Worm (Caenorhabditis elegans): ENCODE results near the gene F53B1.9.
A peak's percentile ranks its signal among the peaks of the same experiment; 100 is the strongest.

Gene F53B1.9

DNA sequence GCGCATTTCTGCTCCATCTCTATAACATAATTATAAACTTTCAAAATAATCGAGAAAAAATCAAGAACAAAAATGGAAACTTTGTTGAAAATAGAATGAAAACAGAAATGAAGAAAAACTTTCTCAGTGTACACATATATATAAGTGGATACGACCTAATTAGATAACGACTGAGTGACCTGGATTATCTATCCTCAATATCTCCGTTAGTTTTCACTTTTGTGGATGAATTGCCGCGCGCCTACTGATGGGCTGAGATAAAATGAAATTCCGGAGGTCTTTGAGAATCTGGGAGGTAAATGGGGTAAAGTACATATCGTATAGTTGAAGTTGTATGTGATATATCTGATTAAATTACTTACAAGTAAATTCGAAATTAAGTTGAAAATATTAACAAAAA is 14.0 kb upstream of the F53B1.9 start, which contains the start of gene dpy-3:
Gene dpy-3 (minus strand): TSS at position 19 of the 400 bp plus-strand sequence.
- TF ChIP-seq lir-3 (tag; optimal IDR thresholded peaks at IDR 0.05; ENCODE audit: poor library complexity) (no peak), aly-2 (tag; optimal IDR thresholded peaks at IDR 0.05) (no peak), nhr-90 (tag; optimal IDR thresholded peaks at IDR 0.05; ENCODE audit: poor library complexity) (no peak), nhr-237 (tag; optimal IDR thresholded peaks at IDR 0.05) (no peak), blmp-1 (tag; optimal IDR thresholded peaks at IDR 0.05) (peak; percentile 98), ceh-82 (tag; optimal IDR thresholded peaks at IDR 0.05) (no peak)

ce11 chrX:2144875-2145274 is 13.2 kb upstream of the F53B1.9 start:
- no peak for TF ChIP-seq nhr-47 (tag; optimal IDR thresholded peaks at IDR 0.05)
- TF ChIP-seq unc-30 (tag; optimal IDR thresholded peaks at IDR 0.05): no peak
- TF ChIP-seq nhr-237 (tag; optimal IDR thresholded peaks at IDR 0.05): no peak
- no peak for TF ChIP-seq xbp-1 (tag; optimal IDR thresholded peaks at IDR 0.05)
- TF ChIP-seq snu-23 (GFP tag; optimal IDR thresholded peaks at IDR 0.05): no peak
- no peak for TF ChIP-seq efl-1 (optimal IDR thresholded peaks at IDR 0.05)
- TF ChIP-seq efl-1 (GFP tag; optimal IDR thresholded peaks at IDR 0.05 in 1 of 2): no peak
- TF ChIP-seq unc-86 (tag; optimal IDR thresholded peaks at IDR 0.05): no peak
- no peak for TF ChIP-seq zip-4 (GFP tag; optimal IDR thresholded peaks at IDR 0.05)
- TF ChIP-seq Y116A8C.19 (tag; optimal IDR thresholded peaks at IDR 0.05; ENCODE audit: borderline replicate concordance): no peak
- no peak for TF ChIP-seq aly-2 (tag; optimal IDR thresholded peaks at IDR 0.05)
- no peak for TF ChIP-seq hpl-2 (GFP tag; optimal IDR thresholded peaks at IDR 0.05)
- no peak for TF ChIP-seq C16A3.4 (tag; optimal IDR thresholded peaks at IDR 0.05)
- no peak for TF ChIP-seq fkh-4 (tag; optimal IDR thresholded peaks at IDR 0.05; ENCODE audit: borderline replicate concordance)
- no peak for TF ChIP-seq zag-1 (tag; optimal IDR thresholded peaks at IDR 0.05)
- no peak for TF ChIP-seq vab-15 (tag; optimal IDR thresholded peaks at IDR 0.05)
- TF ChIP-seq mab-9 (GFP tag; IDR thresholded peaks at IDR 0.05): no peak
- TF ChIP-seq nhr-28 (tag; optimal IDR thresholded peaks at IDR 0.05): no peak

DNA sequence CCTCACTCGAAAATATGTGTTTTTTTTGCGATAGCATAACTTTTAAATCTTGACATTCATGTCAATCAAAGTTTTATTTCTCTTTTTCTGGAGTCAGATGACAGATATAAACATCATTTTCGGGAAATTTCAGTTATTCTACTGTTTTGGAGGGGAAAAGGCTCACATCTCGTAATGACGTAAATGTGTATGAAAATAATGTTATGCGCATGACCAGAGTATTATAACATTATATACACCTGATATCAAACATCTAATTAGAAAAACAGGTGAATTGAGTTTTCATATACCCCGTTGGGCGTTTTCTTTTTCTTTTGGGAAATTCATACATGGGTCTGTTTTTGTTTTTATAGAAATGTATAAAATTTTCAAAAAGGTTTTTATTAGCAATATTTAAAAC is 12.6 kb upstream of the F53B1.9 start:
- TF ChIP-seq snu-23 (GFP tag; optimal IDR thresholded peaks at IDR 0.05): no peak
- no peak for TF ChIP-seq rnt-1 (tag; optimal IDR thresholded peaks at IDR 0.05)
- TF ChIP-seq C34B4.2 (tag; optimal IDR thresholded peaks at IDR 0.05): no peak
- TF ChIP-seq ets-5 (GFP tag; IDR thresholded peaks at IDR 0.05): no peak
- no peak for TF ChIP-seq ama-1 (optimal IDR thresholded peaks at IDR 0.05)
- TF ChIP-seq pqm-1 (tag; optimal IDR thresholded peaks at IDR 0.05): no peak
- TF ChIP-seq nhr-28 (tag; optimal IDR thresholded peaks at IDR 0.05): no peak
- TF ChIP-seq nhr-71 (tag; optimal IDR thresholded peaks at IDR 0.05): peak; percentile 54
- peak; percentile 33 for TF ChIP-seq nhr-47 (tag; optimal IDR thresholded peaks at IDR 0.05)
- TF ChIP-seq egl-27 (tag; optimal IDR thresholded peaks at IDR 0.05): no peak
- no peak for TF ChIP-seq aha-1 (tag; optimal IDR thresholded peaks at IDR 0.05)
- TF ChIP-seq ces-1 (GFP tag; optimal IDR thresholded peaks at IDR 0.05): no peak
- peak; percentile 58 for TF ChIP-seq ceh-8 (GFP tag; optimal IDR thresholded peaks at IDR 0.05)
- TF ChIP-seq nhr-12 (tag; optimal IDR thresholded peaks at IDR 0.05): no peak
- no peak for TF ChIP-seq pag-3 (tag; optimal IDR thresholded peaks at IDR 0.05; ENCODE audit: borderline replicate concordance, insufficient read depth)
- TF ChIP-seq F16B12.6 (tag; optimal IDR thresholded peaks at IDR 0.05): no peak
- no peak for TF ChIP-seq efl-1 (optimal IDR thresholded peaks at IDR 0.05)
- no peak for TF ChIP-seq efl-1 (GFP tag; optimal IDR thresholded peaks at IDR 0.05 in 1 of 2)
- no peak for TF ChIP-seq nhr-20 (tag; optimal IDR thresholded peaks at IDR 0.05)
- TF ChIP-seq efl-3 (GFP tag; optimal IDR thresholded peaks at IDR 0.05): no peak
- TF ChIP-seq nhr-84 (tag; optimal IDR thresholded peaks at IDR 0.05): no peak
- no peak for TF ChIP-seq tlp-1 (tag; optimal IDR thresholded peaks at IDR 0.05)
- TF ChIP-seq nhr-19 (GFP tag; conservative IDR thresholded peaks at IDR 0.05): no peak
- no peak for TF ChIP-seq ceh-88 (GFP tag; IDR thresholded peaks at IDR 0.05)
- TF ChIP-seq isw-1 (GFP tag; IDR thresholded peaks at IDR 0.05): no peak
- no peak for TF ChIP-seq ztf-4 (tag; optimal IDR thresholded peaks at IDR 0.05)
- TF ChIP-seq dsc-1 (tag; optimal IDR thresholded peaks at IDR 0.05): peak; percentile 23
- no peak for TF ChIP-seq lin-35 (GFP tag; optimal IDR thresholded peaks at IDR 0.05)
- TF ChIP-seq fkh-8 (tag; optimal IDR thresholded peaks at IDR 0.05): peak; percentile 85
- TF ChIP-seq hpl-2 (GFP tag; optimal IDR thresholded peaks at IDR 0.05): no peak
- no peak for TF ChIP-seq unc-30 (tag; optimal IDR thresholded peaks at IDR 0.05)
- no peak for TF ChIP-seq ceh-82 (tag; optimal IDR thresholded peaks at IDR 0.05)
- peak; percentile 5 for TF ChIP-seq lin-14 (GFP tag; optimal IDR thresholded peaks at IDR 0.05)
- no peak for TF ChIP-seq C04F5.9 (tag; optimal IDR thresholded peaks at IDR 0.05)
- no peak for TF ChIP-seq unc-130 (tag; optimal IDR thresholded peaks at IDR 0.05)
- TF ChIP-seq fkh-4 (tag; optimal IDR thresholded peaks at IDR 0.05; ENCODE audit: borderline replicate concordance): no peak
- TF ChIP-seq sptf-1 (tag; optimal IDR thresholded peaks at IDR 0.05): no peak

All from whole organism, L1 larva.